Fruit fly (Drosophila melanogaster): ENCODE measurements around the gene CG8132.
A peak's percentile ranks its signal among the peaks of the same experiment; 100 is the strongest.

The CG8132 gene

dm6 chr3R:9370413-9370812 lies 30.9 kb upstream of the CG8132 start (continued):
- TF ChIP-seq bowl (GFP tag; IDR thresholded peaks at IDR 0.05) (no peak), Spps (tag; optimal IDR thresholded peaks at IDR 0.05) (no peak), gce (GFP tag; IDR thresholded peaks at IDR 0.05) (no peak), her (GFP tag; optimal IDR thresholded peaks at IDR 0.05) (no peak), CG17359 (tag; optimal IDR thresholded peaks at IDR 0.05) (peak; percentile 67), btn (GFP tag; optimal IDR thresholded peaks at IDR 0.05) (no peak), phol (tag; optimal IDR thresholded peaks at IDR 0.05) (peak; percentile 44), kah (GFP tag; optimal IDR thresholded peaks at IDR 0.05) (no peak), Fer3 (tag; optimal IDR thresholded peaks at IDR 0.05) (peak; percentile 69), CG7556 (GFP tag; optimal IDR thresholded peaks at IDR 0.05) (peak; percentile 50), ind (GFP tag; optimal IDR thresholded peaks at IDR 0.05) (peak; percentile 49), CG2202 (tag; optimal IDR thresholded peaks at IDR 0.05) (no peak), CG31388 (GFP tag; optimal IDR thresholded peaks at IDR 0.05) (no peak), BEAF-32 (GFP tag; optimal IDR thresholded peaks at IDR 0.05) (no peak), Atf-2 (GFP tag; optimal IDR thresholded peaks at IDR 0.05) (no peak), CG43689 (GFP tag; IDR thresholded peaks at IDR 0.05) (peak; percentile 48; the same call in 1 of the 2 replicates), pum (GFP tag; optimal IDR thresholded peaks at IDR 0.05) (peak; percentile 25), CG8924 (tag; optimal IDR thresholded peaks at IDR 0.05) (peak; percentile 67), CG31365 (tag; optimal IDR thresholded peaks at IDR 0.05) (peak; percentile 9), Atf6 (GFP tag; IDR thresholded peaks at IDR 0.05) (peak; percentile 82), sob (GFP tag; IDR thresholded peaks at IDR 0.05) (peak; percentile 74), CG30431 (GFP tag; optimal IDR thresholded peaks at IDR 0.05) (no peak), cg (GFP tag; optimal IDR thresholded peaks at IDR 0.05) (no peak), CG32532 (GFP tag; IDR thresholded peaks at IDR 0.05) (peak; percentile 73), Adf1 (GFP tag; IDR thresholded peaks at IDR 0.05) (no peak), Meics (GFP tag; optimal IDR thresholded peaks at IDR 0.05) (peak; percentile 76), Sin3A (optimal IDR thresholded peaks at IDR 0.05) (no peak), CG17829 (tag; optimal IDR thresholded peaks at IDR 0.05) (peak; percentile 5), zfh1 (GFP tag; IDR thresholded peaks at IDR 0.05) (peak; percentile 35; the same call in 1 of the 3 replicates), CG14710 (tag; optimal IDR thresholded peaks at IDR 0.05) (no peak), croc (GFP tag; conservative IDR thresholded peaks at IDR 0.05) (no peak), CG2889 (GFP tag; IDR thresholded peaks at IDR 0.05) (no peak; the same call in 2 of the 3 replicates), D19A (tag; optimal IDR thresholded peaks at IDR 0.05) (peak; percentile 97), MTF-1 (GFP tag; optimal IDR thresholded peaks at IDR 0.05; ENCODE audit: borderline replicate concordance) (no peak), CG1024 (GFP tag; IDR thresholded peaks at IDR 0.05) (no peak), caup (GFP tag; optimal IDR thresholded peaks at IDR 0.05; ENCODE audit: severe bottlenecking) (peak; percentile 24), Lpt (GFP tag; optimal IDR thresholded peaks at IDR 0.05) (no peak), Drgx (GFP tag; IDR thresholded peaks at IDR 0.05) (peak; percentile 44; the same call in 1 of the 2 replicates), CG3847 (GFP tag; IDR thresholded peaks at IDR 0.05) (no peak; the same call in 1 of the 2 replicates), HLH4C (GFP tag; IDR thresholded peaks at IDR 0.05; ENCODE audit: partially characterized antibody) (no peak), trem (tag; optimal IDR thresholded peaks at IDR 0.05) (no peak), org-1 (GFP tag; optimal IDR thresholded peaks at IDR 0.05) (peak; percentile 23), CG4328 (GFP tag; optimal IDR thresholded peaks at IDR 0.05) (no peak), jigr1 (GFP tag; IDR thresholded peaks at IDR 0.05) (no peak), CG5180 (GFP tag; optimal IDR thresholded peaks at IDR 0.05) (peak; percentile 2), CG3065 (GFP tag; optimal IDR thresholded peaks at IDR 0.05) (no peak), CG14667 (GFP tag; IDR thresholded peaks at IDR 0.05) (0 out of 2 replicates have a peak, but pooled peaks have one; percentile 39), CG8765 (GFP tag; IDR thresholded peaks at IDR 0.05) (no peak), CG11093 (GFP tag; IDR thresholded peaks at IDR 0.05) (no peak), Side (GFP tag; optimal IDR thresholded peaks at IDR 0.05) (no peak)
